Worm (Caenorhabditis elegans) whole organism, late embryonic: Measurements from ENCODE around the gene Y94H6A.12.

Experiments used
- F13H6.1 ChIP-seq: sonication (generic microtip); optimal IDR thresholded peaks from 2 replicates; lab custom pipeline; 2016; ENCODE audit warnings: missing genetic modification characterization, missing compliant biosample characterization
- K09A11.1 ChIP-seq: sonication (generic microtip); optimal IDR thresholded peaks from 2 replicates; lab custom pipeline; 2017; ENCODE audit warnings: antibody characterized with exemption, mild to moderate bottlenecking, missing genetic modification characterization, missing compliant biosample characterization; ENCODE audit not compliant: insufficient read depth
- Y22D7AL.16 ChIP-seq: sonication (generic microtip); optimal IDR thresholded peaks from 2 replicates; lab custom pipeline; 2016; ENCODE audit warnings: missing genetic modification characterization, missing compliant biosample characterization
- ceh-14 ChIP-seq: sonication (generic microtip); optimal IDR thresholded peaks from 2 replicates; lab custom pipeline; 2016; ENCODE audit warnings: missing genotype, missing genetic modification characterization, missing compliant biosample characterization
- ceh-9 ChIP-seq: sonication (generic microtip); optimal IDR thresholded peaks from 2 replicates; lab custom pipeline; 2016; ENCODE audit warnings: mild to moderate bottlenecking, missing genetic modification characterization, inconsistent platforms, missing compliant biosample characterization
- dve-1 ChIP-seq: sonication (generic microtip); optimal IDR thresholded peaks from 2 replicates; lab custom pipeline; 2017; ENCODE audit warnings: antibody characterized with exemption, mild to moderate bottlenecking, missing genetic modification characterization, missing compliant biosample characterization
- elt-2 ChIP-seq: sonication (generic microtip); optimal IDR thresholded peaks from 2 replicates; lab custom pipeline; 2016; ENCODE audit warnings: missing genetic modification reagents, missing genetic modification characterization, missing compliant biosample characterization
- hlh-30 ChIP-seq: sonication (generic microtip); optimal IDR thresholded peaks from 2 replicates; lab custom pipeline; 2017; ENCODE audit warnings: antibody characterized with exemption, missing genetic modification characterization, missing compliant biosample characterization; ENCODE audit not compliant: insufficient read depth
- nhr-11 ChIP-seq: fragments of 150-350 bp; optimal IDR thresholded peaks from 2 replicates; lab custom pipeline; 2014; ENCODE audit warnings: missing biosample characterization, missing genetic modification characterization
- npax-4 ChIP-seq: sonication (generic microtip); optimal IDR thresholded peaks from 2 replicates; lab custom pipeline; 2016; ENCODE audit warnings: missing genetic modification characterization, missing compliant biosample characterization
- pat-9 ChIP-seq: fragments of 200-800 bp; sonication (Bioruptor generic); optimal IDR thresholded peaks from 2 replicates; lab custom pipeline; 2018; ENCODE audit warnings: mild to moderate bottlenecking, missing genetic modification characterization, moderate library complexity, missing compliant biosample characterization
- sox-4 ChIP-seq: sonication (generic microtip); optimal IDR thresholded peaks from 2 replicates; lab custom pipeline; 2017; ENCODE audit warnings: mild to moderate bottlenecking, missing genetic modification characterization, inconsistent platforms, missing compliant biosample characterization
- unc-3 ChIP-seq, 2 experiments: fragments of 200-800 bp in 1 of 2; sonication (Bioruptor generic) in 1 of 2; sonication (generic microtip) in 1 of 2; conservative IDR thresholded peaks in 1 of 2; optimal IDR thresholded peaks in 1 of 2; 2 replicates each; pipeline versions ENCODE4 v1.3.6 to Lab custom; 2016 to 2022; ENCODE audit warnings: missing compliant biosample characterization in 2 of 2, missing genetic modification characterization in 2 of 2, missing genetic modification reagents in 1 of 2

DNA sequence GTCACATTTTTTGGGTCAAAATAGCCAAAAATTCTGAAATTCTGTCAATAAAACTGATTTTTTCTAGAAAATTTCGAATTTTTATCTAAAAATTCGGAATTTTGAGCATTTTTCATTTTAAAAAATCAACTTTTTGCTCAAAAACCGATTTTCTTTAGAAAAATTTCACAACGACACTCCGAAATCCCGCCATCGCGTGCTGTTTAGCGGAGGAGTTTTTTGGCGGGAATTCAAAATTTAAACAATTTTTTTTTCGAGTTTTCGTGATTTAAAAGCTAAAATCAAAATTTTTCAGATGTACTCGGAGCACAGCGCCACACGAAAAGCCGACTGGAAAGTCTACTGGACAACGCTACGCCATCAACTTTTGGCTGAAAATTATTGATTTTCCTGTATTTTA is 35.1 kb downstream of the Y94H6A.12 start:
- TF ChIP-seq F13H6.1 (tag; lab: Kevin White, UChicago) (no peak), unc-3 (GFP tag; conservative IDR thresholded peaks at IDR 0.05; lab: Robert Waterston, UW) (no peak), unc-3 (tag; optimal IDR thresholded peaks at IDR 0.05; lab: Kevin White, UChicago) (no peak), sox-4 (tag; lab: Kevin White, UChicago) (no peak), hlh-30 (tag; lab: Kevin White, UChicago) (no peak), K09A11.1 (no peak), ceh-14 (tag; lab: Kevin White, UChicago) (no peak), dve-1 (no peak), npax-4 (tag; lab: Kevin White, UChicago) (no peak), elt-2 (tag; lab: Kevin White, UChicago) (no peak), ceh-9 (tag; lab: Kevin White, UChicago) (no peak), Y22D7AL.16 (tag; lab: Kevin White, UChicago) (no peak), nhr-11 (no peak), pat-9 (tag; lab: Kevin White, UChicago) (no peak)
